Worm (Caenorhabditis elegans): ENCODE data around the gene Y57G11B.2.

Y57G11B.2 gene

DNA sequence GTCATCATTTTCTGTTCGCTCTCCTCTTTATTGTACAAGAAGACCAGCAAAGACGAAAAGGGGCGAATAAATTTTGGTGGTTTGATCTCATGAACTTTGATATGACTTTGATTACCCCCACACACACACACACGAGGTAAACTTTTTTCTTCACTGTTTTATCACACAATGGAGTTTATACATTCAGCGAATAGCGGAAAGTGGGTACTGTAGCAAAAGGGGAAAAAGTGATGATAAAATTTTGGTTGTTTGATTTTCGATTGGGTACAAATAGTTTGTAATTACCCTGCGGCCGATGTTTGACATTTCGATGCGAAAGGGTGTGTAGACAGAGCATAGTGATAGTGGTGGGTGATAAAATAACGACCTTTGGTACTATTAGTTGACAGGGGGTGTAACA is 29.1 kb downstream of the Y57G11B.2 start (continued):
- no peak for TF ChIP-seq F39B2.1 (GFP tag; IDR thresholded peaks at IDR 0.05)
- TF ChIP-seq zfh-2 (GFP tag; conservative IDR thresholded peaks at IDR 0.05) = no peak
- TF ChIP-seq aptf-3 (GFP tag; IDR thresholded peaks at IDR 0.05) = no peak
- TF ChIP-seq lin-40 (tag; optimal IDR thresholded peaks at IDR 0.05) = peak; percentile 94
- no peak for TF ChIP-seq zim-3 (tag; optimal IDR thresholded peaks at IDR 0.05)

ce11 chrIV:14599321-14599720 is 34.2 kb downstream of the Y57G11B.2 start:
- TF ChIP-seq attf-6 (GFP tag; IDR thresholded peaks at IDR 0.05) (0 out of 2 replicates have a peak, but pooled peaks have one; percentile 14), sea-2 (GFP tag; IDR thresholded peaks at IDR 0.05) (no peak)

- TF ChIP-seq mes-4 (tag; optimal IDR thresholded peaks at IDR 0.05) (no peak), snpc-1.3 (tag; optimal IDR thresholded peaks at IDR 0.05; ENCODE audit: insufficient read depth) (no peak), F52B5.7 (tag; optimal IDR thresholded peaks at IDR 0.05) (no peak), ztf-26 (tag; optimal IDR thresholded peaks at IDR 0.05) (no peak), ceh-79 (tag; optimal IDR thresholded peaks at IDR 0.05) (no peak)
These were observed 37.9 kb downstream of the Y57G11B.2 start for ce11 chrIV:14603022-14603421.

ce11 chrIV:14605143-14605542 is 40.0 kb downstream of the Y57G11B.2 start:
- TF ChIP-seq Y53F4B.3 (GFP tag; IDR thresholded peaks at IDR 0.05) = no peak
- TF ChIP-seq lsy-27 (tag; optimal IDR thresholded peaks at IDR 0.05; ENCODE audit: borderline replicate concordance, insufficient read depth) = no peak
- TF ChIP-seq attf-3 (GFP tag; conservative IDR thresholded peaks at IDR 0.05) = no peak
- no peak for TF ChIP-seq ztf-25 (GFP tag; IDR thresholded peaks at IDR 0.05)
- TF ChIP-seq snpc-3.4 (tag; optimal IDR thresholded peaks at IDR 0.05) = no peak
- TF ChIP-seq unc-130 (GFP tag; optimal IDR thresholded peaks at IDR 0.05) = no peak
- TF ChIP-seq sdz-38 (tag; optimal IDR thresholded peaks at IDR 0.05) = no peak
- no peak for TF ChIP-seq ceh-100 (GFP tag; IDR thresholded peaks at IDR 0.05)
- TF ChIP-seq nfya-2 (GFP tag; IDR thresholded peaks at IDR 0.05) = no peak
- no peak for TF ChIP-seq lin-26 (GFP tag; IDR thresholded peaks at IDR 0.05)

- TF ChIP-seq let-526 (GFP tag; IDR thresholded peaks at IDR 0.05) (no peak), nhr-179 (tag; optimal IDR thresholded peaks at IDR 0.05) (no peak), Y53G8AR.9 (GFP tag; conservative IDR thresholded peaks at IDR 0.05) (no peak), aptf-2 (GFP tag; conservative IDR thresholded peaks at IDR 0.05) (no peak), T26A5.8 (tag; optimal IDR thresholded peaks at IDR 0.05) (no peak), bed-1 (GFP tag; IDR thresholded peaks at IDR 0.05) (no peak), mel-28 (tag; optimal IDR thresholded peaks at IDR 0.05; ENCODE audit: borderline replicate concordance) (no peak), tbx-9 (tag; optimal IDR thresholded peaks at IDR 0.05; ENCODE audit: borderline replicate concordance) (no peak)
These were observed 41.3 kb downstream of the Y57G11B.2 start for ce11 chrIV:14606469-14606868.

DNA sequence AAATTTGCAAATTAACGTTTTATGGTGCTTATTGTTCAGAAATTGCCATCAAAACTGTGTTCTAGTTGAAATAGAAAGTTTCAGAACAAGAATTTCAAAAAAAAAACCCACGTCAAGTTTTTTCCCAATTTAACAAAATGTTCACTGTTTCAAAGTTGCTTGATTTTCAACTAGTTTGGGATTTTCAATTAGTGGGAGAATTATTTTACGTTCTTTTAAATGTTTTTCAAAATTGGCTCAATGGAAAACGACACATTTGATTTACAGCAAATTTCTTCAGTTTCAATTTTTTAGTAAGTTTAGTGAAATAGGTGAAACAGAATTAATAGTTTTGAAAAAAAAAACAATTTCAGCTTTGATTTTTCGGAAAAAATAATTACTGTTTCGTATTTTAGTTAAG is 43.4 kb downstream of the Y57G11B.2 start:
- TF ChIP-seq nfya-1 (tag; optimal IDR thresholded peaks at IDR 0.05; ENCODE audit: borderline replicate concordance, insufficient read depth) (no peak), snpc-4 (GFP tag; optimal IDR thresholded peaks at IDR 0.05) (no peak), snpc-4 (tag; optimal IDR thresholded peaks at IDR 0.05) (peak in 1 of 4 experiments; percentile 55), nhr-90 (tag; optimal IDR thresholded peaks at IDR 0.05) (no peak), ekl-4 (GFP tag; IDR thresholded peaks at IDR 0.05) (no peak), atf-7 (tag; optimal IDR thresholded peaks at IDR 0.05) (no peak)

Measured in whole organism, young adult.